Worm (Caenorhabditis elegans) whole organism, midembryonic: ENCODE data around the gene Y43C5A.7.

ENCODE experiments used
- T22C8.4 ChIP-seq: fragments of 200-800 bp; sonication (Bioruptor generic); IDR thresholded peaks from 2 replicates; pipeline ENCODE4 v1.3.6; 2022; ENCODE audit warnings: missing genetic modification characterization, missing compliant biosample characterization
- cog-1 ChIP-seq: sonication (generic microtip); optimal IDR thresholded peaks from 2 replicates; lab custom pipeline; 2016; ENCODE audit warnings: missing genetic modification characterization, missing compliant biosample characterization
- flt-1 ChIP-seq: fragments of 200-800 bp; sonication (Bioruptor generic); IDR thresholded peaks from 2 replicates; pipeline ENCODE4 v1.3.6; 2022; ENCODE audit warnings: missing genetic modification characterization, missing compliant biosample characterization
- klf-2 ChIP-seq: fragments of 200-800 bp; sonication (Bioruptor generic); conservative IDR thresholded peaks from 2 replicates; pipeline ENCODE4 v1.3.6; 2022; ENCODE audit warnings: missing genetic modification reagents, missing genetic modification characterization, missing compliant biosample characterization
- med-1 ChIP-seq: sonication (generic microtip); optimal IDR thresholded peaks from 2 replicates; lab custom pipeline; 2017; ENCODE audit warnings: missing genetic modification characterization, mild to moderate bottlenecking, missing compliant biosample characterization, antibody characterized with exemption, missing genetic modification reagents; ENCODE audit not compliant: insufficient read depth
- ref-1 ChIP-seq: fragments of 200-800 bp; sonication (Bioruptor generic); conservative IDR thresholded peaks from 2 replicates; pipeline ENCODE4 v1.3.6; 2022; ENCODE audit warnings: missing genetic modification reagents, missing genetic modification characterization, missing compliant biosample characterization
- tab-1 ChIP-seq: fragments of 200-800 bp; sonication (Bioruptor generic); IDR thresholded peaks from 2 replicates; pipeline ENCODE4 v1.3.6; 2022; ENCODE audit warnings: missing genetic modification characterization, missing compliant biosample characterization
- ztf-23 ChIP-seq: fragments of 200-800 bp; sonication (Bioruptor generic); IDR thresholded peaks from 2 replicates; pipeline ENCODE4 v1.3.6; 2022; ENCODE audit warnings: missing genetic modification reagents, missing genetic modification characterization, missing compliant biosample characterization
- ztf-29 ChIP-seq: fragments of 200-800 bp; sonication (Bioruptor generic); IDR thresholded peaks from 2 replicates; pipeline ENCODE4 v1.3.6; 2022; ENCODE audit warnings: missing genetic modification reagents, missing genetic modification characterization, missing compliant biosample characterization

Y43C5A.7 gene

ce11 chrIV:10261061-10261460 lies 16.0 kb upstream of the Y43C5A.7 start:
- no peak for TF ChIP-seq med-1
- TF ChIP-seq tab-1 (GFP tag; lab: Robert Waterston, UW): no peak
- no peak for TF ChIP-seq klf-2 (GFP tag; lab: Robert Waterston, UW)
- no peak for TF ChIP-seq T22C8.4 (GFP tag; lab: Robert Waterston, UW)
- TF ChIP-seq ztf-23 (GFP tag; lab: Robert Waterston, UW): no peak
- no peak for TF ChIP-seq flt-1 (GFP tag; lab: Robert Waterston, UW)
- TF ChIP-seq cog-1: no peak
- TF ChIP-seq ref-1 (GFP tag; lab: Robert Waterston, UW): no peak
- no peak for TF ChIP-seq ztf-29 (GFP tag; lab: Robert Waterston, UW)

ce11 chrIV:10262882-10263281 lies 14.2 kb upstream of the Y43C5A.7 start:
- TF ChIP-seq klf-2 (GFP tag; lab: Robert Waterston, UW): 0 out of 2 replicates have a peak, but pooled peaks have one; percentile 25
- 0 out of 2 replicates have a peak, but pooled peaks have one; percentile 5 for TF ChIP-seq tab-1 (GFP tag; lab: Robert Waterston, UW)

DNA sequence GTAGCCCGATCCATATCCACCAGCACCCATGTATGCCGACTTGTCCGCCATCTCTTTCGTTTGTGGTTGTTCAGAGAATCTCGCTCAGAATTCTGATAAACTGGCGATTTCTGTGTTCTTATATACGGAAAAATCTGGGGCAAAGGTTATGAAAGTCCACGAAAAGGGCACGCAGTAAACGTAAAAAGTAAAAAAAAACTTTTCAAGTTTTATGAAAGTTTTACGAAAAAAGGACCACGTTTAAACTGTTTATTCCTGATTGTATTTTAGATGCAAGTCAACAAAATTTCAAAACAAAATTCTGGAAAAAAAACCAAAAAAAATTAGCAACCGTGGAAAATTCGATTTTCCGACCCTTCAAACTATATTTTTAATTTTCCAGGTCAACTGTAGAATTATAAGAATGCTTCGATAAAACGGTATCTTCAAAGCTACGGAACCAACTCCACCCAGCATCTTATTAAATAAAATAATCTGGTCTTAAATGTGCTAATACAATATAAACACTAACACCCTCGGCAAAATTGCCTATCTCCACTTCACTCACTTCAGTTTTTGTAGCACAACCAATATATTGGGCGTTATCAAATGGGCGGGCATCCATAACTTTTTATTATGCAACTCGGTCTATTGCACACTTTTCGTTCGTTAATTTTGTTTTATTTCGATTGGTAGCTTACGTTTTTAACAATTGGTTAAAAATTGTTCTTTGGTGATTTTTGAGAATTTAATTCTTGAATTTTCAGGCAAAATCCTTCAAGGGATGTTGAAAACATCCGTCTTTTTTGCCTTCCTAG lies 7.7 kb upstream of the Y43C5A.7 start, which contains the start of the genes nspd-7 and Y43C5A.2:
Gene nspd-7, minus strand, starts transcription at position 51 of the 797 bp plus-strand sequence.
Gene Y43C5A.2, plus strand, starts transcription at position 747 of the 797 bp plus-strand sequence.
- TF ChIP-seq tab-1 (GFP tag; lab: Robert Waterston, UW): no peak

ce11 chrIV:10273360-10273759 lies 3.7 kb upstream of the Y43C5A.7 start:
- no peak for TF ChIP-seq ztf-23 (GFP tag; lab: Robert Waterston, UW)
- no peak for TF ChIP-seq ztf-29 (GFP tag; lab: Robert Waterston, UW)
- TF ChIP-seq cog-1: no peak
- no peak for TF ChIP-seq med-1
- TF ChIP-seq klf-2 (GFP tag; lab: Robert Waterston, UW): no peak
- no peak for TF ChIP-seq tab-1 (GFP tag; lab: Robert Waterston, UW)

ce11 chrIV:10273781-10274313 lies 3.2 kb upstream of the Y43C5A.7 start, which contains the start of gene Y43C5A.3:
Y43C5A.3 (plus strand) TSS chrIV:10274036.
- TF ChIP-seq ztf-23 (GFP tag; lab: Robert Waterston, UW): no peak
- TF ChIP-seq flt-1 (GFP tag; lab: Robert Waterston, UW): no peak
- TF ChIP-seq ztf-29 (GFP tag; lab: Robert Waterston, UW): no peak
- TF ChIP-seq med-1: no peak
- TF ChIP-seq ref-1 (GFP tag; lab: Robert Waterston, UW): no peak
- no peak for TF ChIP-seq T22C8.4 (GFP tag; lab: Robert Waterston, UW)
- TF ChIP-seq tab-1 (GFP tag; lab: Robert Waterston, UW): no peak
- no peak for TF ChIP-seq cog-1
- no peak for TF ChIP-seq klf-2 (GFP tag; lab: Robert Waterston, UW)

DNA sequence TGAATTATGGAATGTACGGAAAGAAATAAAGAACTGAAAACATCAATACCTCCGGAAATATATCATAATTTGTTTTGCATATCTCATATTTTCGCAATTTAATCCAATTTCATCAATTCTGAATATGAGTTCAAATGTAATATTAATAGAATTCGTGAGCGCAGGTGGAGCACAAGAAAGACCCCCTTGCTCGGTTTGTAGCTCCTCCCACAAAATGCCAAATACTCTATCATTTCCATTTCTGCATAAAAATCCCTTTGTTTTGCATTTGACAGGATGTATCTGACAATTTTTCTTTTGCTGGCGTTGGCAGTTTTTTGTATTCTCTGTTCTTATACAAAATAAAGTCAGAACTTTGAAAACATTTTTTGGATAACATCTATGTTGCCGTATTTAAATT lies 2.0 kb upstream of the Y43C5A.7 start:
- TF ChIP-seq flt-1 (GFP tag; lab: Robert Waterston, UW) (no peak), ztf-29 (GFP tag; lab: Robert Waterston, UW) (no peak)

- TF ChIP-seq tab-1 (GFP tag; lab: Robert Waterston, UW) (no peak), T22C8.4 (GFP tag; lab: Robert Waterston, UW) (no peak), med-1 (no peak), cog-1 (no peak), klf-2 (GFP tag; lab: Robert Waterston, UW) (no peak), ztf-29 (GFP tag; lab: Robert Waterston, UW) (no peak), ref-1 (GFP tag; lab: Robert Waterston, UW) (no peak), flt-1 (GFP tag; lab: Robert Waterston, UW) (no peak), ztf-23 (GFP tag; lab: Robert Waterston, UW) (no peak)
Measured at ce11 chrIV:10277716-10278115, 656 bp downstream of the Y43C5A.7 start, which contains the start of gene Y43C5A.4. Y43C5A.4 (plus strand) TSS chrIV:10278016.

DNA sequence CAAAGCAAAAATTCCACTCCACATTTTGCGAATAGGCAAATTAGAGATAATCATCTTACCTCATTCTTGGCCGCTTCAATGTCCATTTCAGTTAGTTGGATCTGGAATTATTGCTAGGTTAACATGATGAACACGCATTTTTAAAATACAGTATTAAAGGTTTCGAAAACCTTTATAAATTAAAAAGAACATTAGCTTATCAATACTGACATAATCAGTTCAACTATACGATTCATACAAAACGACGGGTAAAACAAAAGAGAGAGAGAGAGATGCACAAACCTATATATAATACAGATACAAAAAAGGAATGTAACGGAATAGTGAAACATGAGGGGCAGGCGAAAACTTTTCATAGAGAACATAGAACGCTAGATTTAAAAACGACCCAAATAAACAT lies 4.4 kb downstream of the Y43C5A.7 start, which contains the start of gene thk-1:
Gene thk-1, minus strand, starts transcription at position 101 of the 400 bp plus-strand sequence.
- TF ChIP-seq klf-2 (GFP tag; lab: Robert Waterston, UW) (no peak), cog-1 (no peak), tab-1 (GFP tag; lab: Robert Waterston, UW) (no peak), ref-1 (GFP tag; lab: Robert Waterston, UW) (no peak)

DNA sequence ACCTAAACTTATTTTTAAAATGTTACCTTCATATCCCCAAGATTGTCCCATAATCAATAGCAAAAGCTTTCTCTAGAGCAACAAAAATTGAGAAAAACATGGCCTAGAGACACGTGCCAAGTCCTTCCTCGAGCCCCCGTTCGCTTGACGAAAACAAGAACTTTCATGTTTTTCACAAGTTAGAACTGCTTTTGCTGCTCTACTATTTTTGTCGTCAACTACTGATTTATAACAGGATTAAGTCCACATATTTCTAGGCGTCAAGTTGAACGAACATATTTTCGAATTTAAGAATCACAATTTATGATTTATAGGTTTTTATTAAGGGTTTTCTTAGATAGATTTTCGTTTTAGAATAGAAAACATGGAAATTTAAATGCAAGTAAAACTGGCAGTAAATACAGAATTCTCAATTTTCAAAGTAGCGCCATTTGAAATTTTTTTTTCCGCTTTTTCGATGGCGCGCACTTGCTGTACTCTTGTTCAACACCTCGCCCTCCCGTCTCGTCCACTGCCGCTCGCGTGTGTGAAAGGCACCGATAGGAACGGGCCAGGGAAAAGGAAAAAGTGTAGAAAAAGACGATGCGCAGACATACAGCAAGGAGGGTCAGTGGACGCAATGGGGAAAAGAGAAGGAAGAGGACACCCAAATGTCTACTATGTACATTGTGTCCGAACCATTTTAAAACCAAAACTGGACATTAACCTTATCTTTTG lies 7.3 kb downstream of the Y43C5A.7 start, which contains the start of gene rad-51:
Gene rad-51, minus strand, starts transcription at position 51 of the 717 bp plus-strand sequence.
- TF ChIP-seq med-1 (no peak), cog-1 (peak; percentile 38), tab-1 (GFP tag; lab: Robert Waterston, UW) (0 out of 2 replicates have a peak, but pooled peaks have one; percentile 9), klf-2 (GFP tag; lab: Robert Waterston, UW) (no peak)

- no peak for TF ChIP-seq cog-1
- no peak for TF ChIP-seq tab-1 (GFP tag; lab: Robert Waterston, UW)
- no peak for TF ChIP-seq med-1
- TF ChIP-seq ztf-29 (GFP tag; lab: Robert Waterston, UW): no peak
- no peak for TF ChIP-seq T22C8.4 (GFP tag; lab: Robert Waterston, UW)
- no peak for TF ChIP-seq klf-2 (GFP tag; lab: Robert Waterston, UW)
- no peak for TF ChIP-seq ztf-23 (GFP tag; lab: Robert Waterston, UW)
- no peak for TF ChIP-seq ref-1 (GFP tag; lab: Robert Waterston, UW)
- no peak for TF ChIP-seq flt-1 (GFP tag; lab: Robert Waterston, UW)
Measured at ce11 chrIV:10285328-10285727, 8.3 kb downstream of the Y43C5A.7 start.
